Fruit fly (Drosophila melanogaster) whole organism, embryonic: Measurements from ENCODE around the gene SsRbeta.
A peak's percentile ranks its signal among the peaks of the same experiment; 100 is the strongest.

Source experiments
- Antp ChIP-seq: fragments of 200-800 bp; sonication (Bioruptor generic); optimal IDR thresholded peaks from 3 replicates; lab custom pipeline; 2016; ENCODE audit warnings: missing biosample characterization, missing genetic modification characterization
- BEAF-32 ChIP-seq: fragments of 200-800 bp; sonication (Bioruptor generic); optimal IDR thresholded peaks from 3 replicates; lab custom pipeline; 2017; ENCODE audit warnings: missing biosample characterization, missing genetic modification characterization, mild to moderate bottlenecking, moderate library complexity, missing genetic modification reagents
- Blimp-1 ChIP-seq: fragments of 200-800 bp; sonication (Bioruptor generic); optimal IDR thresholded peaks from 3 replicates; lab custom pipeline; 2018; ENCODE audit warnings: missing biosample characterization, missing genetic modification characterization, mild to moderate bottlenecking, moderate library complexity, missing genetic modification reagents
- BtbVII ChIP-seq: fragments of 200-800 bp; sonication (Bioruptor generic); optimal IDR thresholded peaks from 3 replicates; lab custom pipeline; 2017; ENCODE audit warnings: missing biosample characterization, mild to moderate bottlenecking, missing genetic modification characterization
- CG11398 ChIP-seq: fragments of 200-800 bp; sonication (Bioruptor generic); optimal IDR thresholded peaks from 2 replicates; lab custom pipeline; 2016; ENCODE audit warnings: missing biosample characterization, missing genetic modification characterization
- CG11696 ChIP-seq: fragments of 200-800 bp; sonication (Bioruptor generic); IDR thresholded peaks from 2 replicates; pipeline ENCODE4 v1.3.6; 2022; ENCODE audit warnings: missing biosample characterization, missing genetic modification characterization
- CG12659 ChIP-seq: fragments of 200-800 bp; sonication (Bioruptor generic); optimal IDR thresholded peaks from 3 replicates; lab custom pipeline; 2017; ENCODE audit warnings: mild to moderate bottlenecking, missing biosample characterization, missing genetic modification reagents, missing genetic modification characterization
- CG13287 ChIP-seq: fragments of 200-800 bp; sonication (Bioruptor generic); IDR thresholded peaks from 2 replicates; pipeline ENCODE4 v1.3.6; 2022; ENCODE audit warnings: missing biosample characterization, missing genetic modification characterization; ENCODE audit not compliant: partially characterized antibody
- CG15269 ChIP-seq: fragments of 200-800 bp; sonication (Bioruptor generic); optimal IDR thresholded peaks from 2 replicates; lab custom pipeline; 2018; ENCODE audit warnings: missing biosample characterization, mild to moderate bottlenecking, missing genetic modification characterization, moderate library complexity
- CG15514 ChIP-seq: fragments of 200-800 bp; sonication (Bioruptor generic); optimal IDR thresholded peaks from 3 replicates; lab custom pipeline; 2017; ENCODE audit warnings: missing biosample characterization, missing genetic modification characterization, mild to moderate bottlenecking, moderate library complexity, missing genetic modification reagents
- CG17328 ChIP-seq: fragments of 200-800 bp; sonication (Bioruptor generic); IDR thresholded peaks from 2 replicates; pipeline ENCODE4 v1.3.6; 2022; ENCODE audit warnings: missing biosample characterization, missing genetic modification characterization
- CG17361 ChIP-seq: fragments of 200-800 bp; sonication (Bioruptor generic); IDR thresholded peaks from 3 replicates; pipeline ENCODE4 v1.3.6; 2022; ENCODE audit warnings: missing biosample characterization, missing genetic modification characterization
- CG17829 ChIP-seq: fragments of 200-800 bp; optimal IDR thresholded peaks from 2 replicates; lab custom pipeline; 2019; ENCODE audit warnings: missing biosample characterization, mild to moderate bottlenecking, missing genetic modification characterization, moderate library complexity
- CG2116 ChIP-seq: fragments of 200-800 bp; sonication (Bioruptor generic); optimal IDR thresholded peaks from 3 replicates; lab custom pipeline; 2018; ENCODE audit warnings: missing biosample characterization, mild to moderate bottlenecking, missing genetic modification characterization
- CG2712 ChIP-seq: fragments of 200-800 bp; optimal IDR thresholded peaks from 3 replicates; lab custom pipeline; 2019; ENCODE audit warnings: missing biosample characterization, mild to moderate bottlenecking, missing genetic modification characterization, moderate library complexity
- CG30020 ChIP-seq: fragments of 200-800 bp; optimal IDR thresholded peaks from 2 replicates; lab custom pipeline; 2019; ENCODE audit warnings: missing biosample characterization, mild to moderate bottlenecking, missing genetic modification characterization, moderate library complexity
- CG32532 ChIP-seq: fragments of 200-800 bp; sonication (Bioruptor generic); IDR thresholded peaks from 2 replicates; pipeline ENCODE4 v1.3.6; 2022; ENCODE audit warnings: missing biosample characterization, missing genetic modification characterization
- CG3281 ChIP-seq: fragments of 200-800 bp; sonication (Bioruptor generic); optimal IDR thresholded peaks from 3 replicates; lab custom pipeline; 2017; ENCODE audit warnings: missing biosample characterization, mild to moderate bottlenecking, missing genetic modification characterization
- CG3407 ChIP-seq: fragments of 200-800 bp; sonication (Bioruptor generic); optimal IDR thresholded peaks from 2 replicates; lab custom pipeline; 2018; ENCODE audit warnings: missing biosample characterization, mild to moderate bottlenecking, missing genetic modification characterization
- CG3726 ChIP-seq: fragments of 200-800 bp; sonication (Bioruptor generic); IDR thresholded peaks from 3 replicates; pipeline ENCODE4, ENCODE4 v1.3.6; 2022; ENCODE audit warnings: missing biosample characterization, missing genetic modification characterization
- CG3847 ChIP-seq: fragments of 200-800 bp; sonication (Bioruptor generic); IDR thresholded peaks from 2 replicates; pipeline ENCODE4 v1.3.6; 2022; ENCODE audit warnings: missing biosample characterization, missing genetic modification characterization
- CG4424 ChIP-seq: fragments of 200-800 bp; sonication (Bioruptor generic); optimal IDR thresholded peaks from 3 replicates; lab custom pipeline; 2016; ENCODE audit warnings: missing biosample characterization, missing genetic modification characterization
- CG4617 ChIP-seq: fragments of 200-800 bp; sonication (Bioruptor generic); optimal IDR thresholded peaks from 3 replicates; lab custom pipeline; 2016; ENCODE audit warnings: missing biosample characterization, missing genetic modification characterization, borderline replicate concordance
- CG9817 ChIP-seq: fragments of 200-800 bp; sonication (Bioruptor generic); optimal IDR thresholded peaks from 2 replicates; lab custom pipeline; 2018; ENCODE audit warnings: missing biosample characterization, mild to moderate bottlenecking, missing genetic modification characterization, moderate library complexity
- CG9932 ChIP-seq: fragments of 200-800 bp; sonication (Bioruptor generic); IDR thresholded peaks from 2 replicates; pipeline ENCODE4 v1.3.6; 2022; ENCODE audit warnings: missing biosample characterization, missing genetic modification characterization
- CkIIα-i1 ChIP-seq: fragments of 200-800 bp; sonication (Bioruptor generic); IDR thresholded peaks from 2 replicates; pipeline ENCODE4 v1.3.6; 2022; ENCODE audit warnings: missing biosample characterization, missing genetic modification characterization
- CoRest ChIP-seq: fragments of 200-800 bp; sonication (Bioruptor generic); optimal IDR thresholded peaks from 3 replicates; lab custom pipeline; 2018; ENCODE audit warnings: missing biosample characterization, mild to moderate bottlenecking, missing genetic modification characterization, moderate library complexity
- E2f1 ChIP-seq: fragments of 200-800 bp; sonication (Bioruptor generic); IDR thresholded peaks from 2 replicates; pipeline ENCODE4 v1.3.6; 2022; ENCODE audit warnings: missing biosample characterization, missing genetic modification characterization
- Fer3 ChIP-seq: fragments of 200-800 bp; sonication (Bioruptor generic); optimal IDR thresholded peaks from 2 replicates; lab custom pipeline; 2018; ENCODE audit warnings: missing biosample characterization, mild to moderate bottlenecking, missing genetic modification characterization, moderate library complexity
- MBD-R2 ChIP-seq: fragments of 200-800 bp; sonication (Bioruptor generic); IDR thresholded peaks from 2 replicates; pipeline ENCODE4 v1.3.6; 2022; ENCODE audit warnings: missing biosample characterization, missing genetic modification characterization
- MESR4 ChIP-seq: fragments of 200-800 bp; sonication (Bioruptor generic); optimal IDR thresholded peaks from 2 replicates; lab custom pipeline; 2018; ENCODE audit warnings: missing biosample characterization, mild to moderate bottlenecking, missing genetic modification characterization, moderate library complexity
- Nf-YC ChIP-seq: fragments of 200-800 bp; optimal IDR thresholded peaks from 3 replicates; lab custom pipeline; 2019; ENCODE audit warnings: missing biosample characterization, mild to moderate bottlenecking, missing genetic modification characterization, moderate library complexity
- Optix ChIP-seq: fragments of 200-800 bp; sonication (Bioruptor generic); IDR thresholded peaks from 3 replicates; pipeline ENCODE4 v1.3.6; 2022; ENCODE audit warnings: missing biosample characterization, missing genetic modification characterization
- Pdp1 ChIP-seq, 2 experiments: fragments of 200-800 bp; sonication (Bioruptor generic); optimal IDR thresholded peaks; 3 replicates each; lab custom pipeline; 2016; ENCODE audit warnings: missing biosample characterization in 2 of 2, missing genetic modification characterization in 2 of 2, mild to moderate bottlenecking in 1 of 2, moderate library complexity in 1 of 2
- Rfx ChIP-seq: fragments of 200-800 bp; sonication (Bioruptor generic); IDR thresholded peaks from 2 replicates; pipeline ENCODE4 v1.3.6; 2022; ENCODE audit warnings: missing biosample characterization, missing genetic modification characterization
- bowl ChIP-seq: fragments of 200-800 bp; sonication (Bioruptor generic); IDR thresholded peaks from 2 replicates; pipeline ENCODE4 v1.3.6; 2022; ENCODE audit warnings: missing biosample characterization, missing genetic modification characterization
- caup ChIP-seq: fragments of 200-800 bp; sonication (Bioruptor generic); optimal IDR thresholded peaks from 3 replicates; lab custom pipeline; 2017; ENCODE audit warnings: missing biosample characterization, mild to moderate bottlenecking, missing genetic modification characterization, moderate library complexity; ENCODE audit not compliant: severe bottlenecking
- gcm2 ChIP-seq: fragments of 200-800 bp; sonication (Bioruptor generic); optimal IDR thresholded peaks from 2 replicates; lab custom pipeline; 2016; ENCODE audit warnings: missing biosample characterization, missing genetic modification characterization
- grn ChIP-seq: fragments of 200-800 bp; sonication (Bioruptor generic); optimal IDR thresholded peaks from 3 replicates; lab custom pipeline; 2017; ENCODE audit warnings: missing biosample characterization, missing genetic modification characterization
- kni ChIP-seq: fragments of 200-800 bp; sonication (Bioruptor generic); optimal IDR thresholded peaks from 3 replicates; lab custom pipeline; 2017; ENCODE audit warnings: mild to moderate bottlenecking, missing biosample characterization, missing genetic modification reagents, missing genetic modification characterization
- knrl ChIP-seq: fragments of 200-800 bp; sonication (Bioruptor generic); IDR thresholded peaks from 3 replicates; pipeline ENCODE4 v1.3.6; 2022; ENCODE audit warnings: missing biosample characterization, missing genetic modification characterization; ENCODE audit not compliant: partially characterized antibody
- mam ChIP-seq: fragments of 200-800 bp; sonication (Bioruptor generic); optimal IDR thresholded peaks from 3 replicates; lab custom pipeline; 2016; ENCODE audit warnings: missing biosample characterization, missing genetic modification characterization
- nom ChIP-seq: fragments of 200-800 bp; sonication (Bioruptor generic); optimal IDR thresholded peaks from 2 replicates; lab custom pipeline; 2017; ENCODE audit warnings: missing biosample characterization, missing genetic modification characterization, mild to moderate bottlenecking, moderate library complexity, missing genetic modification reagents
- sr ChIP-seq: fragments of 200-800 bp; sonication (Bioruptor generic); IDR thresholded peaks from 3 replicates; pipeline ENCODE4 v1.3.6; 2022; ENCODE audit warnings: missing biosample characterization, missing genetic modification characterization
- tin ChIP-seq: fragments of 200-800 bp; sonication (Bioruptor generic); optimal IDR thresholded peaks from 3 replicates; lab custom pipeline; 2016; ENCODE audit warnings: missing biosample characterization, missing genetic modification characterization
- twi ChIP-seq: fragments of 200-800 bp; optimal IDR thresholded peaks from 2 replicates; lab custom pipeline; 2019; ENCODE audit warnings: missing biosample characterization, mild to moderate bottlenecking, missing genetic modification characterization, moderate library complexity
- usp ChIP-seq: fragments of >200 bp; optimal IDR thresholded peaks from 2 replicates; lab custom pipeline; 2017; ENCODE audit warnings: missing biosample characterization, missing genetic modification characterization
- wek ChIP-seq: fragments of 200-800 bp; sonication (Bioruptor generic); optimal IDR thresholded peaks from 3 replicates; lab custom pipeline; 2018; ENCODE audit warnings: missing biosample characterization, mild to moderate bottlenecking, missing genetic modification characterization, moderate library complexity

The SsRbeta gene

DNA sequence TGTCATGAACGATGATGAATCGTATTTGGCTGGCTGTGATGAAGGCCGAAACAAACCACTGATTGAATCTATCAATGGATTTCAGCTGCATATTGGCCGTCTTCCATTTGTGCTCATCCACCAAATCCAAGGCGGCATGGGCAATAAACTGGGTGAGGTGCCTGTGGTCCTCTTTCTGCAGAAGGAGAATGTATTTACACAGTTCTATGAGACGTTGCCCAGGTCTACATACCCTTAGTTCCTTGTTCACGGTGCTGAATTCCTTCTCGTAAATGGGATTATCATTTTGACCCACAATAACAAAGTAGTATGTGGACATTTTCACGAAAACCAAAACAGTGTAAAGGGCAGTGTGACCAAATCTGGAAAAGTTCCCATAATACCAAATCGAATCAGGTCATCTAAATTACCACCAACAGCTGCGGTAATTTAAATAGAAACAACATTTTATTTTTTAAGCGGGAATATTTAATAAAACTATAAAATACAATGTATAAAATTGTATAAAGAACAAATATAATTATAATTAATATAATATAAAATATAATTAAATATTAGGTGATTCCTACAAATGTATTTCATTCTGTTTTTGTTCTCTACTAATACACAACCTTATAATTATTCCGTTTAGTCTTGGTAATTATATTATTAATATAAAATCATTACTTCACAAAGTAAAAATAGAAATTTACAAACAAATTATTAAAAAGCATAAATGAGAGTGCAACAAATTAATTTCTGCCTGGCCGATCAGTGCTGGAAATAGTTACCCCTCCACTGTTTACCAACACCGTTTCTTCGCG lies 2.0 kb downstream of the SsRbeta start, which contains the start of the genes Trs20 and elg1 (continued):
- no peak for TF ChIP-seq Antp (GFP tag; lab: Kevin White, UChicago)
- no peak for TF ChIP-seq CG4617 (GFP tag; lab: Kevin White, UChicago)
- peak; percentile 39 for TF ChIP-seq CG2116
- peak; percentile 9 for TF ChIP-seq BEAF-32 (GFP tag; lab: Kevin White, UChicago)
- peak; percentile 88; the same call in 2 of the 3 replicates for TF ChIP-seq CG17361 (GFP tag; lab: Robert Waterston, UW)
- peak; percentile 51 for TF ChIP-seq CG3281
- TF ChIP-seq nom, result peak; percentile 60
- TF ChIP-seq grn, result no peak
- TF ChIP-seq CG17328 (GFP tag; lab: Robert Waterston, UW), result 0 out of 2 replicates have a peak, but pooled peaks have one; percentile 9
- peak; percentile 49 for TF ChIP-seq twi (tag; lab: Kevin White, UChicago)
- TF ChIP-seq CG3847 (GFP tag; lab: Robert Waterston, UW), result peak; percentile 85
- TF ChIP-seq mam, result peak; percentile 7
- peak; percentile 75 for TF ChIP-seq MESR4 (GFP tag; lab: Kevin White, UChicago)
- no peak for TF ChIP-seq knrl
- TF ChIP-seq CG11398 (GFP tag; lab: Kevin White, UChicago), result no peak
- no peak for TF ChIP-seq bowl
- TF ChIP-seq CG15269 (tag; lab: Kevin White, UChicago), result peak; percentile 69
- no peak for TF ChIP-seq usp (GFP tag; lab: Kevin White, UChicago)
- peak; percentile 75 for TF ChIP-seq CG17829
- TF ChIP-seq CG9932, result peak; percentile 62
- peak; percentile 24 for TF ChIP-seq tin
- TF ChIP-seq CG15514, result peak; percentile 50
- TF ChIP-seq CoRest (tag; lab: Kevin White, UChicago), result peak; percentile 74
- no peak for TF ChIP-seq Blimp-1
- peak; percentile 85 for TF ChIP-seq CG2712
- TF ChIP-seq CG4424 (GFP tag; lab: Kevin White, UChicago), result peak; percentile 43
- no peak for TF ChIP-seq CG3726 (GFP tag; lab: Robert Waterston, UW)
- peak; percentile 7 for TF ChIP-seq gcm2 (GFP tag; lab: Kevin White, UChicago)
- TF ChIP-seq CkIIα-i1, result no peak
- TF ChIP-seq Pdp1 (GFP tag; optimal IDR thresholded peaks at IDR 0.05; lab: Kevin White, UChicago), result peak in 1 of 2 experiments; percentile 5
- TF ChIP-seq CG12659 (GFP tag; lab: Kevin White, UChicago), result peak; percentile 59
- peak; percentile 26; the same call in 1 of the 2 replicates for TF ChIP-seq CG32532 (GFP tag; lab: Robert Waterston, UW)
- TF ChIP-seq Rfx (GFP tag; lab: Robert Waterston, UW), result peak; percentile 65
- TF ChIP-seq CG13287 (GFP tag; lab: Robert Waterston, UW), result no peak; the same call in 1 of the 2 replicates
- peak; percentile 40 for TF ChIP-seq Fer3 (tag; lab: Kevin White, UChicago)
- TF ChIP-seq sr, result no peak
- peak; percentile 71 for TF ChIP-seq CG30020 (tag; lab: Kevin White, UChicago)
- TF ChIP-seq CG3407 (GFP tag; lab: Kevin White, UChicago), result no peak
- no peak for TF ChIP-seq BtbVII
- TF ChIP-seq Optix (GFP tag; lab: Robert Waterston, UW), result no peak
- peak; percentile 5 for TF ChIP-seq kni (GFP tag; lab: Kevin White, UChicago)
- TF ChIP-seq CG9817 (tag; lab: Kevin White, UChicago), result no peak
- TF ChIP-seq Nf-YC (tag; lab: Kevin White, UChicago), result peak; percentile 67
- no peak for TF ChIP-seq wek (GFP tag; lab: Kevin White, UChicago)
- TF ChIP-seq MBD-R2 (GFP tag; lab: Robert Waterston, UW), result peak; percentile 66
- TF ChIP-seq CG11696 (GFP tag; lab: Robert Waterston, UW), result peak; percentile 100
- TF ChIP-seq E2f1 (GFP tag; lab: Robert Waterston, UW), result peak; percentile 87
- peak; percentile 49 for TF ChIP-seq caup (GFP tag; lab: Kevin White, UChicago)
